Worm (Caenorhabditis elegans): ENCODE results near the gene M03E7.2.

ce11 chrV:5647359-5647758, 30.0 kb downstream of the M03E7.2 start, which contains the start of gene C14C11.4:
- TF ChIP-seq egl-27 (tag; optimal IDR thresholded peaks at IDR 0.05) (no peak), lin-39 (tag; optimal IDR thresholded peaks at IDR 0.05) (no peak), unc-62 (GFP tag; optimal IDR thresholded peaks at IDR 0.05) (no peak), ama-1 (optimal IDR thresholded peaks at IDR 0.05) (no peak), tlp-1 (tag; optimal IDR thresholded peaks at IDR 0.05) (no peak), nhr-237 (tag; optimal IDR thresholded peaks at IDR 0.05) (no peak)
